Fruit fly (Drosophila melanogaster) S2 (cell line): ENCODE data around the gene Polr3E.

ENCODE experiments used
- CG8478 ChIP-seq: fragments of >200 bp; optimal IDR thresholded peaks from 2 replicates; lab custom pipeline; 2018
- CTCF ChIP-seq, 2 experiments: fragments of >200 bp; optimal IDR thresholded peaks; 2 replicates each; lab custom pipeline; 2018

- TF ChIP-seq CG8478 (lab: Kevin White, UChicago) (no peak), CTCF (optimal IDR thresholded peaks at IDR 0.05; lab: Kevin White, UChicago) (no peak)
Observed at dm6 chr3L:21053763-21054162, 22.1 kb downstream of the Polr3E start.
